Fruit fly (Drosophila melanogaster) whole organism, adult: ENCODE measurements around the gene ebo.

ENCODE experiments used
- CG11617 ChIP-seq: fragments of 200-800 bp; sonication (Bioruptor generic); optimal IDR thresholded peaks from 2 replicates; lab custom pipeline; 2017; ENCODE audit warnings: mild to moderate bottlenecking, missing biosample characterization, missing genetic modification reagents, missing genetic modification characterization
- CG12768 ChIP-seq: fragments of 200-800 bp; sonication (Bioruptor generic); optimal IDR thresholded peaks from 2 replicates; lab custom pipeline; 2017; ENCODE audit warnings: missing biosample characterization, missing genetic modification characterization, mild to moderate bottlenecking, moderate library complexity, missing genetic modification reagents
- CG5204 ChIP-seq: fragments of 200-800 bp; sonication (Bioruptor generic); optimal IDR thresholded peaks from 2 replicates; lab custom pipeline; 2016; ENCODE audit warnings: missing biosample characterization, missing genetic modification characterization
- Clk ChIP-seq: fragments of 200-800 bp; sonication (Bioruptor generic); optimal IDR thresholded peaks from 2 replicates; lab custom pipeline; 2017; ENCODE audit warnings: missing biosample characterization, missing genetic modification characterization
- Crg-1 ChIP-seq: fragments of 200-800 bp; sonication (Bioruptor generic); optimal IDR thresholded peaks from 2 replicates; lab custom pipeline; 2016; ENCODE audit warnings: missing biosample characterization, missing genetic modification characterization
- Hr96 ChIP-seq: fragments of 200-800 bp; sonication (Bioruptor generic); optimal IDR thresholded peaks from 2 replicates; lab custom pipeline; 2016; ENCODE audit warnings: missing biosample characterization, missing genetic modification characterization
- cic ChIP-seq: fragments of 200-800 bp; sonication (Bioruptor generic); optimal IDR thresholded peaks from 2 replicates; lab custom pipeline; 2017; ENCODE audit warnings: missing biosample characterization, mild to moderate bottlenecking, missing genetic modification characterization, moderate library complexity
- cnc ChIP-seq, 2 experiments: fragments of >200 bp; optimal IDR thresholded peaks; 2 replicates each; lab custom pipeline; 2017
- kay ChIP-seq: fragments of 200-800 bp; sonication (Bioruptor generic); peaks from one replicate; lab custom pipeline; 2016; ENCODE audit warnings: missing biosample characterization, missing genetic modification characterization, borderline replicate concordance
- ovo ChIP-seq: fragments of 200-800 bp; sonication (Bioruptor generic); optimal IDR thresholded peaks from 2 replicates; lab custom pipeline; 2016; ENCODE audit warnings: missing biosample characterization, missing genetic modification characterization
- tj ChIP-seq: fragments of 200-800 bp; sonication (Bioruptor generic); optimal IDR thresholded peaks from 3 replicates; lab custom pipeline; 2017; ENCODE audit warnings: missing biosample characterization, mild to moderate bottlenecking, missing genetic modification characterization, moderate library complexity

DNA sequence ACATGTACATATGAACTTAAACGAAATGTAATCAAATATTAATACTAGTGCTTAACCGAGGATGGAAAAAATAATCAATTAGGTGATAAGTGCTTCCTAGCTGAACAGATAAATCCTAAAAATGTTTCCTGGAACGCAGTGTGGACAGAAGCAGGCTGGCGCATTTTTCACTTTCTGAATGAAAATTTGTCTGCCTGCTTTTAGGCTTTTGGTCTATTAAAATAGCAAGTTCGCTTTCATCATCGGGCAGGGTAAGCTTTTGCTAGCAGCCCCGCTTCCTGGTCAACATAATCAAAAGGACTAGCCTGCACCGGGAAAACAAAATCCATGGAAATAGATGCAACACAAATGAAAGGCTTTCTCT is 17.8 kb upstream of the ebo start:
- no peak for TF ChIP-seq Hr96
- TF ChIP-seq Crg-1 (GFP tag; lab: Kevin White, UChicago), result no peak
- no peak for TF ChIP-seq tj (GFP tag; lab: Kevin White, UChicago)
- no peak for TF ChIP-seq CG12768
- TF ChIP-seq CG11617 (GFP tag; lab: Kevin White, UChicago), result no peak
- no peak for TF ChIP-seq cic
- no peak for TF ChIP-seq Clk (GFP tag; lab: Kevin White, UChicago)
- no peak for TF ChIP-seq cnc (optimal IDR thresholded peaks at IDR 0.05; lab: Kevin White, UChicago)
- TF ChIP-seq kay (GFP tag; lab: Kevin White, UChicago), result no peak
- no peak for TF ChIP-seq ovo (GFP tag; lab: Kevin White, UChicago)
- TF ChIP-seq CG5204, result no peak
